ENCODE assay signal across 4 worm cellular contexts in the genomic region with DNA sequence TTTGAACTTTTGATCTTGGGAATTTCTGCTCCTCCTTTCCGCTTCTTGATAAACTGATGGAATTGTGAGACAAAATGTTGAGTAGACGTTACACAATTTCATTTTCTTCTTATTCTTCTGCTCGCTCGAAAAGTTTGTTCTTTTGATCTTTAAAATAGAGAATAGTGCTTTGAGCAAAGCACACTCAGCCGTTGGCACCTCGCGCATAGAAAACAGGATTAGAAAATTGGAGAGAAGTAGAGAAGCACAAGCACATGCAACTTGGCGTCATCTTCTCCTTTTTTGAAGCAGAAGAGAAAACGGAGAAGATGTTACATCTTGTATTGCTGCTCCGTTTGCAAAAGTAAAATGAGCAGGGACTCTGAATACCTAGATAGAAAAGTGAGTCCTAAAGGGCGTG.
TF ChIP-seq lines count a peak whose summit lies in the region.

No protein-coding gene starts in this region.

TF ChIP-seq in whole organism, L1 larva, 84 proteins besides CTCF, POLR2A, EP300 and RAD21 (continued from another document and continues in another):
- TF ChIP-seq ztf-4 (tag; optimal IDR thresholded peaks at IDR 0.05; lab: Kevin White, UChicago) (peak; percentile 26), ces-1 (GFP tag; optimal IDR thresholded peaks at IDR 0.05; lab: Kevin White, UChicago) (peak; percentile 84), sup-37 (GFP tag; optimal IDR thresholded peaks at IDR 0.05; lab: Kevin White, UChicago) (no peak), dsc-1 (tag; optimal IDR thresholded peaks at IDR 0.05; lab: Kevin White, UChicago) (peak; percentile 57), egl-27 (tag; optimal IDR thresholded peaks at IDR 0.05; lab: Kevin White, UChicago) (no peak), nhr-47 (tag; optimal IDR thresholded peaks at IDR 0.05; lab: Kevin White, UChicago) (peak; percentile 80), nhr-20 (tag; optimal IDR thresholded peaks at IDR 0.05; lab: Kevin White, UChicago) (peak; percentile 84), skn-1 (tag; optimal IDR thresholded peaks at IDR 0.05; lab: Kevin White, UChicago) (peak; percentile 27), egl-13 (tag; optimal IDR thresholded peaks at IDR 0.05; lab: Kevin White, UChicago) (peak; percentile 56), ama-1 (optimal IDR thresholded peaks at IDR 0.05; lab: Kevin White, UChicago) (peak; percentile 30), fkh-10 (GFP tag; optimal IDR thresholded peaks at IDR 0.05; lab: Kevin White, UChicago) (peak; percentile 97), lin-14 (GFP tag; optimal IDR thresholded peaks at IDR 0.05; lab: Kevin White, UChicago) (peak; percentile 93), snu-23 (GFP tag; optimal IDR thresholded peaks at IDR 0.05; lab: Kevin White, UChicago) (peak; percentile 65), mef-2 (tag; optimal IDR thresholded peaks at IDR 0.05; lab: Kevin White, UChicago) (peak; percentile 52), grh-1 (GFP tag; IDR thresholded peaks at IDR 0.05; lab: Robert Waterston, UW) (no peak), xbp-1 (tag; optimal IDR thresholded peaks at IDR 0.05; lab: Kevin White, UChicago) (peak; percentile 34), dpl-1 (GFP tag; optimal IDR thresholded peaks at IDR 0.05; lab: Kevin White, UChicago) (peak in 1 of 3 experiments; percentile 38), mdl-1 (tag; optimal IDR thresholded peaks at IDR 0.05; lab: Kevin White, UChicago) (peak in 1 of 2 experiments; percentile 47), unc-62 (GFP tag; optimal IDR thresholded peaks at IDR 0.05; lab: Kevin White, UChicago) (no peak), ceh-90 (tag; optimal IDR thresholded peaks at IDR 0.05; lab: Kevin White, UChicago) (no peak), mep-1 (tag; optimal IDR thresholded peaks at IDR 0.05; lab: Kevin White, UChicago) (peak; percentile 56), efl-1 (optimal IDR thresholded peaks at IDR 0.05; lab: Kevin White, UChicago) (peak in 1 of 2 experiments; percentile 28), efl-1 (GFP tag; optimal IDR thresholded peaks at IDR 0.05 in 1 of 2; lab: Kevin White, UChicago) (peak in 1 of 2 experiments; percentile 9), ceh-8 (GFP tag; optimal IDR thresholded peaks at IDR 0.05; lab: Kevin White, UChicago) (peak; percentile 40), zag-1 (tag; optimal IDR thresholded peaks at IDR 0.05; lab: Kevin White, UChicago) (peak; percentile 88), alr-1 (tag; optimal IDR thresholded peaks at IDR 0.05; lab: Kevin White, UChicago; ENCODE audit: borderline replicate concordance) (no peak), lsy-2 (tag; optimal IDR thresholded peaks at IDR 0.05; lab: Kevin White, UChicago) (peak; percentile 60 to 67), isw-1 (GFP tag; IDR thresholded peaks at IDR 0.05; lab: Robert Waterston, UW) (peak; percentile 30), pax-3 (tag; optimal IDR thresholded peaks at IDR 0.05; lab: Kevin White, UChicago) (no peak), mab-9 (GFP tag; IDR thresholded peaks at IDR 0.05; lab: Robert Waterston, UW) (no peak; the same call in 1 of the 2 replicates), hpl-2 (GFP tag; optimal IDR thresholded peaks at IDR 0.05; lab: Kevin White, UChicago) (no peak)

TF ChIP-seq in whole organism, L2 larva, 48 proteins besides CTCF, POLR2A, EP300 and RAD21 (continued from another document and continues in another):
- TF ChIP-seq Y55F3AM.14 (GFP tag; optimal IDR thresholded peaks at IDR 0.05; lab: Kevin White, UChicago) = no peak
- TF ChIP-seq R02D3.7 (tag; optimal IDR thresholded peaks at IDR 0.05; lab: Kevin White, UChicago) = no peak
- TF ChIP-seq ztf-4 (tag; optimal IDR thresholded peaks at IDR 0.05; lab: Kevin White, UChicago) = peak; percentile 49
- TF ChIP-seq F13H6.1 (tag; optimal IDR thresholded peaks at IDR 0.05; lab: Kevin White, UChicago) = peak; percentile 69
- no peak for TF ChIP-seq lin-39 (tag; optimal IDR thresholded peaks at IDR 0.05; lab: Kevin White, UChicago)
- TF ChIP-seq ztf-1 (GFP tag; conservative IDR thresholded peaks at IDR 0.05; lab: Robert Waterston, UW) = no peak
- peak; percentile 46 for TF ChIP-seq lin-13 (GFP tag; optimal IDR thresholded peaks at IDR 0.05; lab: Kevin White, UChicago)
- TF ChIP-seq elt-1 (tag; optimal IDR thresholded peaks at IDR 0.05; lab: Kevin White, UChicago) = no peak
- TF ChIP-seq mdl-1 (tag; optimal IDR thresholded peaks at IDR 0.05; lab: Kevin White, UChicago) = peak; percentile 63 to 88
- TF ChIP-seq alr-1 (tag; optimal IDR thresholded peaks at IDR 0.05; lab: Kevin White, UChicago) = no peak
- no peak for TF ChIP-seq nhr-21 (tag; optimal IDR thresholded peaks at IDR 0.05; lab: Kevin White, UChicago)
- TF ChIP-seq aly-2 (tag; optimal IDR thresholded peaks at IDR 0.05; lab: Kevin White, UChicago) = no peak
- no peak for TF ChIP-seq nhr-10 (tag; optimal IDR thresholded peaks at IDR 0.05; lab: Kevin White, UChicago)
- no peak for TF ChIP-seq nhr-12 (tag; optimal IDR thresholded peaks at IDR 0.05; lab: Kevin White, UChicago)
- TF ChIP-seq crh-2 (tag; optimal IDR thresholded peaks at IDR 0.05; lab: Kevin White, UChicago) = peak; percentile 82
- no peak for TF ChIP-seq ZK546.5 (tag; optimal IDR thresholded peaks at IDR 0.05; lab: Kevin White, UChicago)
- no peak for TF ChIP-seq ceh-16 (tag; optimal IDR thresholded peaks at IDR 0.05; lab: Kevin White, UChicago)
- TF ChIP-seq nhr-6 (tag; optimal IDR thresholded peaks at IDR 0.05; lab: Kevin White, UChicago) = peak; percentile 44
- TF ChIP-seq dmd-4 (tag; optimal IDR thresholded peaks at IDR 0.05; lab: Kevin White, UChicago) = no peak
- TF ChIP-seq sma-3 (GFP tag; optimal IDR thresholded peaks at IDR 0.05; lab: Kevin White, UChicago) = no peak
- TF ChIP-seq elt-3 (tag; optimal IDR thresholded peaks at IDR 0.05; lab: Kevin White, UChicago) = no peak
- peak; percentile 85 for TF ChIP-seq sem-4 (tag; optimal IDR thresholded peaks at IDR 0.05; lab: Kevin White, UChicago)
- TF ChIP-seq unc-62 (GFP tag; optimal IDR thresholded peaks at IDR 0.05; lab: Kevin White, UChicago) = no peak
- peak; percentile 91 for TF ChIP-seq zag-1 (tag; optimal IDR thresholded peaks at IDR 0.05; lab: Kevin White, UChicago)
- no peak for TF ChIP-seq nhr-23 (tag; optimal IDR thresholded peaks at IDR 0.05; lab: Kevin White, UChicago)
- peak; percentile 82 for TF ChIP-seq nhr-129 (tag; optimal IDR thresholded peaks at IDR 0.05; lab: Kevin White, UChicago)
- peak; percentile 97 for TF ChIP-seq unc-55 (GFP tag; optimal IDR thresholded peaks at IDR 0.05; lab: Kevin White, UChicago)
- peak; percentile 84 for TF ChIP-seq sma-9 (GFP tag; optimal IDR thresholded peaks at IDR 0.05; lab: Kevin White, UChicago)
- TF ChIP-seq sma-9 (tag; optimal IDR thresholded peaks at IDR 0.05; lab: Kevin White, UChicago) = no peak
- peak; percentile 38 for TF ChIP-seq snpc-4 (tag; optimal IDR thresholded peaks at IDR 0.05; lab: Kevin White, UChicago)
- peak in 1 of 2 experiments; percentile 78 for TF ChIP-seq lsy-2 (tag; optimal IDR thresholded peaks at IDR 0.05; lab: Kevin White, UChicago)
- no peak for TF ChIP-seq nhr-77 (tag; optimal IDR thresholded peaks at IDR 0.05; lab: Kevin White, UChicago)
- no peak for TF ChIP-seq unc-39 (tag; optimal IDR thresholded peaks at IDR 0.05; lab: Kevin White, UChicago)
- TF ChIP-seq nhr-11 (tag; optimal IDR thresholded peaks at IDR 0.05; lab: Kevin White, UChicago) = no peak
- TF ChIP-seq nhr-25 (tag; optimal IDR thresholded peaks at IDR 0.05; lab: Kevin White, UChicago) = no peak

TF ChIP-seq in whole organism, L3 larva, 47 proteins besides CTCF, POLR2A, EP300 and RAD21 (continued from another document):
- TF ChIP-seq nhr-43 (tag; optimal IDR thresholded peaks at IDR 0.05; lab: Kevin White, UChicago; ENCODE audit: poor library complexity, severe bottlenecking) (no peak), elt-2 (tag; optimal IDR thresholded peaks at IDR 0.05; lab: Kevin White, UChicago) (no peak), fos-1 (tag; optimal IDR thresholded peaks at IDR 0.05; lab: Kevin White, UChicago) (no peak), egl-5 (tag; optimal IDR thresholded peaks at IDR 0.05; lab: Kevin White, UChicago) (no peak), unc-39 (tag; optimal IDR thresholded peaks at IDR 0.05; lab: Kevin White, UChicago) (no peak), nhr-12 (tag; optimal IDR thresholded peaks at IDR 0.05; lab: Kevin White, UChicago) (no peak), daf-12 (tag; optimal IDR thresholded peaks at IDR 0.05; lab: Kevin White, UChicago) (no peak), aly-2 (tag; optimal IDR thresholded peaks at IDR 0.05; lab: Kevin White, UChicago) (no peak), nhr-237 (tag; optimal IDR thresholded peaks at IDR 0.05; lab: Kevin White, UChicago) (no peak), unc-62 (GFP tag; optimal IDR thresholded peaks at IDR 0.05; lab: Kevin White, UChicago) (no peak), nhr-25 (tag; optimal IDR thresholded peaks at IDR 0.05; lab: Kevin White, UChicago) (no peak), ZK546.5 (tag; optimal IDR thresholded peaks at IDR 0.05; lab: Kevin White, UChicago) (no peak), fkh-10 (GFP tag; optimal IDR thresholded peaks at IDR 0.05; lab: Kevin White, UChicago) (peak; percentile 98), jun-1 (tag; optimal IDR thresholded peaks at IDR 0.05; lab: Kevin White, UChicago) (no peak), egl-27 (tag; optimal IDR thresholded peaks at IDR 0.05; lab: Kevin White, UChicago) (no peak), nhr-77 (tag; optimal IDR thresholded peaks at IDR 0.05; lab: Kevin White, UChicago) (no peak), ceh-9 (tag; optimal IDR thresholded peaks at IDR 0.05; lab: Kevin White, UChicago) (no peak), lin-15B (tag; optimal IDR thresholded peaks at IDR 0.05; lab: Kevin White, UChicago) (peak; percentile 33), lin-39 (tag; optimal IDR thresholded peaks at IDR 0.05; lab: Kevin White, UChicago) (peak; percentile 33), ztf-11 (tag; optimal IDR thresholded peaks at IDR 0.05; lab: Kevin White, UChicago) (no peak), tbx-2 (tag; optimal IDR thresholded peaks at IDR 0.05; lab: Kevin White, UChicago) (no peak), ceh-28 (tag; optimal IDR thresholded peaks at IDR 0.05; lab: Kevin White, UChicago) (peak; percentile 3), sea-2 (GFP tag; optimal IDR thresholded peaks at IDR 0.05; lab: Kevin White, UChicago) (no peak), R02D3.7 (tag; optimal IDR thresholded peaks at IDR 0.05; lab: Kevin White, UChicago) (no peak), mdl-1 (tag; optimal IDR thresholded peaks at IDR 0.05; lab: Kevin White, UChicago) (peak; percentile 24), nhr-76 (tag; optimal IDR thresholded peaks at IDR 0.05; lab: Kevin White, UChicago) (no peak), eor-1 (tag; optimal IDR thresholded peaks at IDR 0.05; lab: Kevin White, UChicago) (no peak), hmg-11 (tag; optimal IDR thresholded peaks at IDR 0.05; lab: Kevin White, UChicago) (peak; percentile 38), ztf-4 (tag; optimal IDR thresholded peaks at IDR 0.05; lab: Kevin White, UChicago) (no peak)

TF ChIP-seq in whole organism, L4 larva, 104 proteins besides CTCF, POLR2A, EP300 and RAD21 (continued from another document and continues in another):
- TF ChIP-seq nhr-111 (GFP tag; optimal IDR thresholded peaks at IDR 0.05; lab: Kevin White, UChicago) = no peak
- no peak for TF ChIP-seq aly-2 (tag; optimal IDR thresholded peaks at IDR 0.05; lab: Kevin White, UChicago)
- TF ChIP-seq skn-1 (tag; optimal IDR thresholded peaks at IDR 0.05; lab: Kevin White, UChicago) = no peak
- no peak for TF ChIP-seq ceh-28 (tag; optimal IDR thresholded peaks at IDR 0.05; lab: Kevin White, UChicago)
- peak; percentile 43 for TF ChIP-seq hlh-11 (tag; optimal IDR thresholded peaks at IDR 0.05; lab: Kevin White, UChicago)
- TF ChIP-seq nhr-6 (tag; optimal IDR thresholded peaks at IDR 0.05; lab: Kevin White, UChicago) = no peak
- peak; percentile 82 for TF ChIP-seq aha-1 (tag; lab: Kevin White, UChicago)
- 0 out of 2 replicates have a peak, but pooled peaks have one; percentile 10 for TF ChIP-seq arid-1 (GFP tag; conservative IDR thresholded peaks at IDR 0.05; lab: Robert Waterston, UW)
- TF ChIP-seq lim-7 (GFP tag; IDR thresholded peaks at IDR 0.05; lab: Robert Waterston, UW) = no peak
- TF ChIP-seq Y5F2A.4 (GFP tag; optimal IDR thresholded peaks at IDR 0.05; lab: Kevin White, UChicago) = no peak
- TF ChIP-seq nhr-76 (tag; optimal IDR thresholded peaks at IDR 0.05; lab: Kevin White, UChicago) = no peak
- TF ChIP-seq D1046.2 (GFP tag; IDR thresholded peaks at IDR 0.05; lab: Robert Waterston, UW) = no peak
- TF ChIP-seq nhr-102 (tag; optimal IDR thresholded peaks at IDR 0.05; lab: Kevin White, UChicago) = no peak
- TF ChIP-seq F10B5.3 (tag; optimal IDR thresholded peaks at IDR 0.05; lab: Kevin White, UChicago) = no peak
- TF ChIP-seq rbr-2 (tag; optimal IDR thresholded peaks at IDR 0.05; lab: Kevin White, UChicago) = peak; percentile 47
- TF ChIP-seq dmd-8 (GFP tag; IDR thresholded peaks at IDR 0.05; lab: Robert Waterston, UW) = no peak
- peak; percentile 22; the same call in 1 of the 2 replicates for TF ChIP-seq dmd-6 (GFP tag; IDR thresholded peaks at IDR 0.05; lab: Robert Waterston, UW)
- TF ChIP-seq hif-1 (tag; optimal IDR thresholded peaks at IDR 0.05; lab: Kevin White, UChicago) = peak in 1 of 2 experiments; percentile 70
- no peak for TF ChIP-seq nhr-41 (GFP tag; IDR thresholded peaks at IDR 0.05; lab: Robert Waterston, UW)
- no peak for TF ChIP-seq zfp-2 (tag; optimal IDR thresholded peaks at IDR 0.05; lab: Kevin White, UChicago)
- TF ChIP-seq gei-8 (GFP tag; optimal IDR thresholded peaks at IDR 0.05; lab: Kevin White, UChicago) = no peak
- no peak for TF ChIP-seq spr-1 (tag; optimal IDR thresholded peaks at IDR 0.05; lab: Kevin White, UChicago)
- no peak for TF ChIP-seq ztf-11 (tag; optimal IDR thresholded peaks at IDR 0.05; lab: Kevin White, UChicago)
- TF ChIP-seq ceh-20 (GFP tag; IDR thresholded peaks at IDR 0.05; lab: Robert Waterston, UW) = no peak
- TF ChIP-seq nhr-25 (tag; optimal IDR thresholded peaks at IDR 0.05; lab: Kevin White, UChicago; ENCODE audit: borderline replicate concordance, insufficient read depth) = no peak
- TF ChIP-seq T20F7.1 (GFP tag; optimal IDR thresholded peaks at IDR 0.05; lab: Kevin White, UChicago) = peak; percentile 15
- no peak for TF ChIP-seq egl-43 (GFP tag; IDR thresholded peaks at IDR 0.05; lab: Robert Waterston, UW)
- no peak for TF ChIP-seq tag-97 (GFP tag; IDR thresholded peaks at IDR 0.05; lab: Robert Waterston, UW)
- TF ChIP-seq spr-3 (GFP tag; optimal IDR thresholded peaks at IDR 0.05; lab: Kevin White, UChicago) = no peak
- TF ChIP-seq madf-5 (GFP tag; IDR thresholded peaks at IDR 0.05; lab: Robert Waterston, UW) = no peak
- TF ChIP-seq ces-1 (GFP tag; optimal IDR thresholded peaks at IDR 0.05; lab: Kevin White, UChicago) = peak; percentile 94
- no peak for TF ChIP-seq lin-39 (tag; optimal IDR thresholded peaks at IDR 0.05; lab: Kevin White, UChicago)
- peak; percentile 20 to 86 for TF ChIP-seq mdl-1 (tag; optimal IDR thresholded peaks at IDR 0.05; lab: Kevin White, UChicago)
- TF ChIP-seq nhr-11 (tag; optimal IDR thresholded peaks at IDR 0.05; lab: Kevin White, UChicago) = peak; percentile 43
- no peak for TF ChIP-seq zag-1 (tag; optimal IDR thresholded peaks at IDR 0.05; lab: Kevin White, UChicago)
- TF ChIP-seq mxl-3 (GFP tag; optimal IDR thresholded peaks at IDR 0.05; lab: Kevin White, UChicago) = no peak
- TF ChIP-seq Y48G9A.11 (GFP tag; IDR thresholded peaks at IDR 0.05; lab: Robert Waterston, UW) = no peak
- TF ChIP-seq fkh-10 (GFP tag; optimal IDR thresholded peaks at IDR 0.05; lab: Kevin White, UChicago) = peak; percentile 98
- TF ChIP-seq daf-19 (GFP tag; conservative IDR thresholded peaks at IDR 0.05; lab: Robert Waterston, UW) = no peak
- no peak; the same call in 1 of the 2 replicates for TF ChIP-seq vab-7 (GFP tag; IDR thresholded peaks at IDR 0.05; lab: Robert Waterston, UW)
- TF ChIP-seq zfp-3 (GFP tag; conservative IDR thresholded peaks at IDR 0.05; lab: Robert Waterston, UW) = no peak
- TF ChIP-seq daf-8 (GFP tag; IDR thresholded peaks at IDR 0.05; lab: Robert Waterston, UW) = no peak
- no peak for TF ChIP-seq dpl-1 (GFP tag; optimal IDR thresholded peaks at IDR 0.05; lab: Kevin White, UChicago)
- no peak for TF ChIP-seq nhr-237 (tag; optimal IDR thresholded peaks at IDR 0.05; lab: Kevin White, UChicago)
- TF ChIP-seq lin-15B (tag; optimal IDR thresholded peaks at IDR 0.05; lab: Kevin White, UChicago) = no peak
- no peak for TF ChIP-seq madf-9 (GFP tag; conservative IDR thresholded peaks at IDR 0.05; lab: Robert Waterston, UW)
- no peak for TF ChIP-seq daf-12 (tag; optimal IDR thresholded peaks at IDR 0.05; lab: Kevin White, UChicago)
- TF ChIP-seq hmg-1.1 (GFP tag; IDR thresholded peaks at IDR 0.05; lab: Robert Waterston, UW) = peak; percentile 55; the same call in 1 of the 2 replicates
- no peak for TF ChIP-seq snpc-1.2 (GFP tag; IDR thresholded peaks at IDR 0.05; lab: Robert Waterston, UW)
